Worm (Caenorhabditis elegans): ENCODE results near the gene clh-6.

Gene clh-6

DNA sequence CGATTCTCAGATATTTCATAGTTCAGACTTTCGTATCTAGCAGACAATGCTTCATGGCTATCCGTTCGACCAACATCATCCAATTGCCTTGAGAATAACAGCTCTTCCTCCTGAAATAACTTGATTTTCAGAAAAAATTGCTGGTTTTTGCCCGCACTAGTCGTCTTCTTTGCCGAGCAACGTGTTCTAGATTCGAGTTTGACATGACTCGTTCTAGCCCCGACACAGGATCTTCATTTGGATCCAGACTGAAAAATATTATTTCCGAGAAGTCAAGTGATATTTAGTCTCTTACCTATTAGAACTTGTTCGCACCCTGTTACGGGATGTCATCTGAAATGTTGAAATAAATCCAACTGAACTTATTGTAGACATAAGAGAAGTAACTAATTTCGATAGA, at the start of gene clh-6:
Gene clh-6, minus strand, starts transcription at position 333 of the 400 bp plus-strand sequence.
- TF ChIP-seq elt-1 (tag; optimal IDR thresholded peaks at IDR 0.05) (no peak), pqm-1 (tag; optimal IDR thresholded peaks at IDR 0.05) (no peak), lin-15B (tag; optimal IDR thresholded peaks at IDR 0.05) (no peak), ceh-9 (tag; optimal IDR thresholded peaks at IDR 0.05) (no peak), ztf-11 (tag; optimal IDR thresholded peaks at IDR 0.05) (no peak), lsy-12 (tag; optimal IDR thresholded peaks at IDR 0.05) (no peak), zag-1 (tag; optimal IDR thresholded peaks at IDR 0.05) (no peak), ama-1 (optimal IDR thresholded peaks at IDR 0.05) (peak; percentile 85), nhr-25 (tag; optimal IDR thresholded peaks at IDR 0.05) (peak; percentile 4), egl-27 (tag; optimal IDR thresholded peaks at IDR 0.05) (no peak), nhr-28 (tag; optimal IDR thresholded peaks at IDR 0.05) (no peak), mml-1 (tag; optimal IDR thresholded peaks at IDR 0.05) (no peak), elt-2 (tag; optimal IDR thresholded peaks at IDR 0.05) (peak; percentile 9), pha-4 (tag; optimal IDR thresholded peaks at IDR 0.05) (peak; percentile 10), nhr-11 (tag; optimal IDR thresholded peaks at IDR 0.05) (no peak)

DNA sequence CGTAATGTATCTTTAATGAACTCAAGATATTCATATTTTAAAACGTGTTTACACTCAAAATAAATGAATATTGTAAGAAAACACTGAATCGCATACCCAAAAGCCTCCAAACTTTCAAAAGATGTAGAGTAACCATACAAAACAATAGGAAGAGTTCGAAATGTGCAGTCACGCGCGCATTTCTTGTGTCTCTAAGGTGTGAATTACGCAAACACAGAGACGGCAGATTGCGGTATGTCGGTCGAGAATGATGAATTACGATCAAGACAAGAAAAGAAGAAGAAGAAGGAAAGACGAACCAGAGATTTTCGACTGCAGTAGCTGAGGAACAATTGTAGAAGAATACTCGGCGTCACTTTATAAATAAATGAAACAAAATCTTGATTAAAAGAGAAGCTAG, 48.3 kb upstream of the clh-6 start, which contains the start of gene lhpp-1:
Gene lhpp-1, minus strand, starts transcription at position 354 of the 400 bp plus-strand sequence.
- TF ChIP-seq nhr-25 (tag; optimal IDR thresholded peaks at IDR 0.05) = peak; percentile 2
- peak; percentile 53 for TF ChIP-seq pha-4 (tag; optimal IDR thresholded peaks at IDR 0.05)
- TF ChIP-seq nhr-23 (tag; optimal IDR thresholded peaks at IDR 0.05) = peak; percentile 49
- TF ChIP-seq snpc-4 (tag; optimal IDR thresholded peaks at IDR 0.05) = no peak

DNA sequence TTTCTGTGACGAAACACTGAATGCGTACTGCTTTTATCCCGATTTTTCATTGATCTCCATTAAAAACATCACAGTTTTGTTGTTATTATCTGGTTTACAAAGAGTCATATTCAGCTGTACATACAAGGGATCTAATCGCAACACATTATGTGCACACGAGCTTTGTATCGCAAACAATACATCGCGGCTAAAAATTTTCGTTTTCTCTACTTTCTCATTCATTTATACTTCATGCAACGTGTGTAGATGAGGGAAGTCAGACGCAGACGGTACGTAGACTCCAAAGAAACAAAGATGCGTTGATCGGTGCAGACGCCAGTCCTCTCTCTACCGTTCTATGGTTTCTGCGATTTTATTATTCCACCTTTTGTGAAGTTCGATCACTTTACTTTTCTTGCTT, 43.7 kb upstream of the clh-6 start, which contains the start of gene nhr-136:
Gene nhr-136, plus strand, starts transcription at position 301 of the 400 bp plus-strand sequence.
- TF ChIP-seq elt-2 (tag; optimal IDR thresholded peaks at IDR 0.05) (no peak), elt-3 (tag; optimal IDR thresholded peaks at IDR 0.05) (no peak), nhr-28 (tag; optimal IDR thresholded peaks at IDR 0.05) (no peak), ceh-28 (tag; optimal IDR thresholded peaks at IDR 0.05) (no peak), egl-27 (tag; optimal IDR thresholded peaks at IDR 0.05) (no peak), nhr-237 (tag; optimal IDR thresholded peaks at IDR 0.05) (no peak), aly-2 (tag; optimal IDR thresholded peaks at IDR 0.05) (no peak), fkh-2 (tag; optimal IDR thresholded peaks at IDR 0.05) (no peak), lin-39 (tag; optimal IDR thresholded peaks at IDR 0.05) (no peak), R02D3.7 (tag; optimal IDR thresholded peaks at IDR 0.05) (no peak), zag-1 (tag; optimal IDR thresholded peaks at IDR 0.05) (no peak), nhr-11 (tag; optimal IDR thresholded peaks at IDR 0.05) (no peak), unc-39 (tag; optimal IDR thresholded peaks at IDR 0.05) (no peak), jun-1 (tag; optimal IDR thresholded peaks at IDR 0.05) (no peak), daf-12 (tag; optimal IDR thresholded peaks at IDR 0.05) (no peak), ceh-16 (tag; optimal IDR thresholded peaks at IDR 0.05) (no peak), nfya-1 (tag; optimal IDR thresholded peaks at IDR 0.05; ENCODE audit: insufficient read depth) (no peak), skn-1 (tag; optimal IDR thresholded peaks at IDR 0.05) (no peak), eor-1 (tag; optimal IDR thresholded peaks at IDR 0.05) (no peak), fos-1 (tag; optimal IDR thresholded peaks at IDR 0.05) (no peak)

DNA sequence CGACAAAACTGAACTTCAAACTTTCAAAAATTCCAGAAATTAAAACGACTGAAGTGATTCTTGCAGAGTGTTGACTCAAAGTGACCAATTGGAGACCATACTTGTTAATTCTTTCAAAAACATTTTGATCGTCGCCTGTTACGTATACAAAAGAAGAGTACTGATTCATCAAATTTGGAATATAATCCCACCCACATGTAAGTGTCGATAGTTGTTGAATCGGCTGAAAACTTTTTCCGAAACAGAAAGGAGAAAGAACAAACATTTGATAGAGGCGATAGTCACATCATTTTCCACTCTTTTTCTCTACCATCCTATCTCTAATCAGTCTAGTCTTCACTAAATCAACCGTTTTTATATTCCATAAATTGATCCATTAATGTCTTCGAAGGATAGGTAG, 40.8 kb upstream of the clh-6 start, which contains the start of gene nhr-153:
Gene nhr-153, plus strand, starts transcription at position 301 of the 400 bp plus-strand sequence.
- TF ChIP-seq nhr-77 (tag; optimal IDR thresholded peaks at IDR 0.05) (no peak), nhr-76 (tag; optimal IDR thresholded peaks at IDR 0.05) (no peak), egl-27 (tag; optimal IDR thresholded peaks at IDR 0.05) (no peak), pqm-1 (tag; optimal IDR thresholded peaks at IDR 0.05) (peak; percentile 34), elt-2 (tag; optimal IDR thresholded peaks at IDR 0.05) (peak; percentile 17), nhr-43 (tag; optimal IDR thresholded peaks at IDR 0.05; ENCODE audit: poor library complexity, severe bottlenecking) (no peak), eor-1 (tag; optimal IDR thresholded peaks at IDR 0.05) (no peak), fkh-2 (tag; optimal IDR thresholded peaks at IDR 0.05) (no peak), nfya-1 (tag; optimal IDR thresholded peaks at IDR 0.05; ENCODE audit: insufficient read depth) (no peak), nhr-11 (tag; optimal IDR thresholded peaks at IDR 0.05) (no peak)

DNA sequence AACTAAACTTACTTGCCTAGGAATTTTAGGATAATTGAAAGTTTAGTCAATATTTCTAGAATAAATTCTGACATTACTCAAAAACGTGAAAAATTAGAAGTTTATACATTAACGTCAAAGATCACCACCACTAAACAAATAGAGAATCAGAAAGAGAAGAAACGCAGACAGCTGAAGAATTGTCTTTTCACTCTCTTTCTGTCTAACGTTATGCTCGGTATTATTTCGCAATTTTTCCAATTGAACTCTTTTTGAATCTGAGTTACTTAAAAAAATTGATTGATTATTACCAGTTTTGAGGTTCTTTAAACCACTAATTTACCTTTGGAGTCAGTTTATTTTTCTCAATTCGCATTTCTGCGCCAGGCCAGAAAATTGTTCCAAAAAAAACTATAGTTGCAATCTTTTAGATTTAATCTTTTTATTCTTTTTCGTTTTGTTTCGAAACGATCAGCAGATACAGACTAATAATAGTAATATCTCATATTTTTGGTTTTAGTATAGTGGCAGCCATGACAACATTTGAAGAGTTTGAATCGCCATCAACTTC, 37.7 kb upstream of the clh-6 start, which contains the start of gene nhr-154:
Gene nhr-154, plus strand, starts transcription at position 500 of the 550 bp plus-strand sequence.
- TF ChIP-seq hmg-11 (tag; optimal IDR thresholded peaks at IDR 0.05) (peak; percentile 25), skn-1 (tag; optimal IDR thresholded peaks at IDR 0.05) (no peak), pha-4 (tag; optimal IDR thresholded peaks at IDR 0.05) (peak; percentile 75), fkh-2 (tag; optimal IDR thresholded peaks at IDR 0.05) (no peak), ZK546.5 (tag; optimal IDR thresholded peaks at IDR 0.05) (no peak), jun-1 (tag; optimal IDR thresholded peaks at IDR 0.05) (no peak), daf-12 (tag; optimal IDR thresholded peaks at IDR 0.05) (no peak), ceh-28 (tag; optimal IDR thresholded peaks at IDR 0.05) (peak; percentile 42), ama-1 (optimal IDR thresholded peaks at IDR 0.05) (no peak), mdl-1 (tag; optimal IDR thresholded peaks at IDR 0.05) (no peak), zag-1 (tag; optimal IDR thresholded peaks at IDR 0.05) (no peak), eor-1 (tag; optimal IDR thresholded peaks at IDR 0.05) (no peak), R02D3.7 (tag; optimal IDR thresholded peaks at IDR 0.05) (no peak), nhr-67 (tag; optimal IDR thresholded peaks at IDR 0.05) (no peak), nhr-237 (tag; optimal IDR thresholded peaks at IDR 0.05) (no peak), snpc-4 (tag; optimal IDR thresholded peaks at IDR 0.05) (peak; percentile 32), pqm-1 (tag; optimal IDR thresholded peaks at IDR 0.05) (peak; percentile 25), unc-39 (tag; optimal IDR thresholded peaks at IDR 0.05) (no peak), nfya-1 (tag; optimal IDR thresholded peaks at IDR 0.05; ENCODE audit: insufficient read depth) (no peak), lin-15B (tag; optimal IDR thresholded peaks at IDR 0.05) (no peak), nhr-23 (tag; optimal IDR thresholded peaks at IDR 0.05) (no peak), nhr-77 (tag; optimal IDR thresholded peaks at IDR 0.05) (no peak), elt-3 (tag; optimal IDR thresholded peaks at IDR 0.05) (no peak), unc-62 (GFP tag; optimal IDR thresholded peaks at IDR 0.05) (no peak), nhr-12 (tag; optimal IDR thresholded peaks at IDR 0.05) (no peak), mml-1 (tag; optimal IDR thresholded peaks at IDR 0.05) (no peak), lin-39 (tag; optimal IDR thresholded peaks at IDR 0.05) (no peak), ceh-9 (tag; optimal IDR thresholded peaks at IDR 0.05) (no peak)

Data from whole organism, L3 larva.